Worm (Caenorhabditis elegans) whole organism, young adult: ENCODE measurements around the gene ketn-1.
A peak's percentile ranks its signal among the peaks of the same experiment; 100 is the strongest.

Experiments
- F23B12.7 ChIP-seq: sonication (generic microtip); optimal IDR thresholded peaks from 2 replicates; lab custom pipeline; 2017; ENCODE audit warnings: missing genetic modification characterization, mild to moderate bottlenecking, missing compliant biosample characterization, antibody characterized with exemption, moderate library complexity; ENCODE audit not compliant: insufficient read depth
- F33H1.4 ChIP-seq: fragments of 200-800 bp; sonication (Bioruptor generic); IDR thresholded peaks from 2 replicates; pipeline ENCODE4 v1.3.6; 2022; ENCODE audit warnings: missing genetic modification reagents, missing genetic modification characterization, missing compliant biosample characterization
- F55B11.4 ChIP-seq: sonication (generic microtip); optimal IDR thresholded peaks from 2 replicates; lab custom pipeline; 2016; ENCODE audit warnings: missing compliant biosample characterization, missing genetic modification characterization, borderline replicate concordance; ENCODE audit not compliant: insufficient read depth
- K12H6.12 ChIP-seq: fragments of 200-800 bp; sonication (Bioruptor generic); optimal IDR thresholded peaks from 2 replicates; lab custom pipeline; 2018; ENCODE audit warnings: mild to moderate bottlenecking, missing genetic modification characterization, missing compliant biosample characterization
- Y79H2A.3 ChIP-seq: fragments of 200-800 bp; sonication (Bioruptor generic); conservative IDR thresholded peaks from 2 replicates; pipeline ENCODE4 v1.3.6; 2022; ENCODE audit warnings: missing genetic modification reagents, missing genetic modification characterization, missing compliant biosample characterization
- akir-1 ChIP-seq: fragments of 200-800 bp; sonication (Bioruptor generic); optimal IDR thresholded peaks from 2 replicates; lab custom pipeline; 2018; ENCODE audit warnings: mild to moderate bottlenecking, missing genetic modification characterization, moderate library complexity, missing compliant biosample characterization
- attf-5 ChIP-seq: fragments of 200-800 bp; sonication (Bioruptor generic); optimal IDR thresholded peaks from 2 replicates; lab custom pipeline; 2018; ENCODE audit warnings: mild to moderate bottlenecking, missing genetic modification characterization, missing compliant biosample characterization
- cebp-1 ChIP-seq, 2 experiments: fragments of 200-800 bp in 1 of 2; sonication (Bioruptor generic) in 1 of 2; sonication (generic microtip) in 1 of 2; IDR thresholded peaks in 1 of 2; optimal IDR thresholded peaks in 1 of 2; 2 replicates each; pipeline versions ENCODE4 v1.3.6 to Lab custom; 2017 to 2022; ENCODE audit warnings: missing compliant biosample characterization in 2 of 2, missing genetic modification characterization in 2 of 2, mild to moderate bottlenecking in 1 of 2, missing genetic modification reagents in 1 of 2, moderate library complexity in 1 of 2
- ceh-100 ChIP-seq: fragments of 200-800 bp; sonication (Bioruptor generic); IDR thresholded peaks from 2 replicates; pipeline ENCODE4 v1.3.6; 2022; ENCODE audit warnings: missing genetic modification reagents, missing genetic modification characterization, missing compliant biosample characterization
- dpff-1 ChIP-seq: sonication (generic microtip); optimal IDR thresholded peaks from 2 replicates; lab custom pipeline; 2017; ENCODE audit warnings: mild to moderate bottlenecking, missing genetic modification characterization, missing compliant biosample characterization
- efl-1 ChIP-seq: fragments of 150-350 bp; optimal IDR thresholded peaks from 2 replicates; lab custom pipeline; 2014; ENCODE audit warnings: missing biosample characterization, missing genetic modification reagents, missing genetic modification characterization
- ekl-4 ChIP-seq: fragments of 200-800 bp; sonication (Bioruptor generic); IDR thresholded peaks from 2 replicates; pipeline ENCODE4 v1.3.6; 2022; ENCODE audit warnings: missing genetic modification reagents, missing genetic modification characterization, missing compliant biosample characterization
- ets-4 ChIP-seq: fragments of 200-800 bp; sonication (Bioruptor generic); optimal IDR thresholded peaks from 2 replicates; lab custom pipeline; 2018; ENCODE audit warnings: mild to moderate bottlenecking, missing genetic modification characterization, missing compliant biosample characterization
- hlh-26 ChIP-seq: fragments of 200-800 bp; sonication (Bioruptor generic); conservative IDR thresholded peaks from 2 replicates; pipeline ENCODE4 v1.3.6; 2022; ENCODE audit warnings: missing genetic modification reagents, missing genetic modification characterization, missing compliant biosample characterization
- hmg-1.2 ChIP-seq: fragments of 200-800 bp; sonication (Bioruptor generic); IDR thresholded peaks from 2 replicates; pipeline ENCODE4 v1.3.6; 2022; ENCODE audit warnings: missing genetic modification reagents, missing genetic modification characterization, missing compliant biosample characterization
- hsf-1 ChIP-seq: fragments of 200-800 bp; sonication (Bioruptor generic); IDR thresholded peaks from 2 replicates; pipeline ENCODE4 v1.3.6; 2022; ENCODE audit warnings: missing genetic modification reagents, missing genetic modification characterization, missing compliant biosample characterization
- lir-1 ChIP-seq: fragments of 200-800 bp; sonication (Bioruptor generic); conservative IDR thresholded peaks from 2 replicates; pipeline ENCODE4 v1.3.6; 2022; ENCODE audit warnings: missing genetic modification reagents, missing genetic modification characterization, missing compliant biosample characterization
- lsl-1 ChIP-seq: fragments of 200-800 bp; sonication (Bioruptor generic); optimal IDR thresholded peaks from 2 replicates; lab custom pipeline; 2018; ENCODE audit warnings: mild to moderate bottlenecking, missing genetic modification characterization, moderate library complexity, missing compliant biosample characterization
- mel-28 ChIP-seq: sonication (generic microtip); optimal IDR thresholded peaks from 2 replicates; lab custom pipeline; 2016; ENCODE audit warnings: borderline replicate concordance, mild to moderate bottlenecking, missing genetic modification characterization, missing compliant biosample characterization
- mxl-1 ChIP-seq: sonication (generic microtip); optimal IDR thresholded peaks from 2 replicates; lab custom pipeline; 2016; ENCODE audit warnings: missing genetic modification characterization, missing compliant biosample characterization
- nfyb-1 ChIP-seq: fragments of 200-800 bp; sonication (Bioruptor generic); IDR thresholded peaks from 2 replicates; pipeline ENCODE4 v1.3.6; 2022; ENCODE audit warnings: missing genetic modification reagents, missing genetic modification characterization, missing compliant biosample characterization
- rec-8 ChIP-seq, 2 experiments: sonication (generic microtip); optimal IDR thresholded peaks; 2 replicates each; lab custom pipeline; 2016; ENCODE audit warnings: mild to moderate bottlenecking in 2 of 2, missing genetic modification characterization in 2 of 2, missing genetic modification reagents in 2 of 2, missing genotype in 2 of 2, missing biosample characterization in 1 of 2, missing compliant biosample characterization in 1 of 2, moderate library complexity in 1 of 2
- snpc-1.3 ChIP-seq: sonication (generic microtip); optimal IDR thresholded peaks from 2 replicates; lab custom pipeline; 2017; ENCODE audit warnings: missing genetic modification characterization, mild to moderate bottlenecking, missing compliant biosample characterization, antibody characterized with exemption, moderate library complexity, missing genotype, missing genetic modification reagents; ENCODE audit not compliant: insufficient read depth
- snpc-3.4 ChIP-seq: sonication (generic microtip); optimal IDR thresholded peaks from 2 replicates; lab custom pipeline; 2017; ENCODE audit warnings: missing genetic modification characterization, mild to moderate bottlenecking, missing compliant biosample characterization, antibody characterized with exemption, moderate library complexity, missing genotype, missing genetic modification reagents
- snpc-4 ChIP-seq, 5 experiments: fragments of 150-350 bp in 1 of 5; sonication (generic microtip) in 4 of 5; optimal IDR thresholded peaks; 2 replicates each; lab custom pipeline; 2014 to 2018; ENCODE audit warnings: missing genetic modification characterization in 5 of 5, missing biosample characterization in 3 of 5, antibody characterized with exemption in 2 of 5, mild to moderate bottlenecking in 2 of 5, missing compliant biosample characterization in 2 of 5, missing genotype in 2 of 5, moderate library complexity in 2 of 5, missing genetic modification reagents in 1 of 5
- tbx-9 ChIP-seq: sonication (generic microtip); optimal IDR thresholded peaks from 2 replicates; lab custom pipeline; 2016; ENCODE audit warnings: borderline replicate concordance, missing genetic modification characterization, inconsistent platforms, missing compliant biosample characterization
- zfh-2 ChIP-seq: fragments of 200-800 bp; sonication (Bioruptor generic); conservative IDR thresholded peaks from 2 replicates; pipeline ENCODE4 v1.3.6; 2022; ENCODE audit warnings: missing genetic modification reagents, missing genetic modification characterization, missing compliant biosample characterization
- ztf-22 ChIP-seq: fragments of 200-800 bp; sonication (Bioruptor generic); optimal IDR thresholded peaks from 2 replicates; lab custom pipeline; 2018; ENCODE audit warnings: mild to moderate bottlenecking, missing genetic modification characterization, moderate library complexity, missing compliant biosample characterization
- ztf-26 ChIP-seq: sonication (generic microtip); optimal IDR thresholded peaks from 2 replicates; lab custom pipeline; 2017; ENCODE audit warnings: missing genetic modification characterization, missing compliant biosample characterization
- ztf-28 ChIP-seq: fragments of 200-800 bp; sonication (Bioruptor generic); IDR thresholded peaks from 2 replicates; pipeline ENCODE4 v1.3.6; 2022; ENCODE audit warnings: missing genetic modification reagents, missing genetic modification characterization, missing compliant biosample characterization

The ketn-1 gene

DNA sequence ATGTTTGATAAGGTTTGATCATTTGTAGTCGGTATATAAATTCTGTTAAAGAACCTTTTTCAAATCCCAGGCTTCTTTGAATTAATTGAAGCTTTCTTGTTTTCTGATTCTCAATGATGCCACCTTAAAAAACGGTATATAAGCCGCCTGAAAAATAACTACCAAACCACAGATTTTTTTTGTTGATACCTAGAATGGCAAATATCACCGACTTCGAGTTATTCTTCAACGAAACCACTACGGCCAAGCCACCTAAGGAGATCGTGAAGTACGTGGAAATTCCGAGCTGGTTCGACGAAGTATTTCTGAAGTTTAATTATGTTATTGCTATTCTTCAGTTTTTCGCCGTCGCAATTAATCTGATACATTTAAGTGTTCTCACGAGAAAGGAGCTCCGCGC lies 23.2 kb upstream of the ketn-1 start, which contains the start of gene srw-2:
Gene srw-2, plus strand, starts transcription at position 62 of the 400 bp plus-strand sequence.
- no peak for TF ChIP-seq mxl-1
- TF ChIP-seq lir-1 (GFP tag; lab: Robert Waterston, UW), result no peak
- TF ChIP-seq ceh-100 (GFP tag; lab: Robert Waterston, UW), result no peak
- TF ChIP-seq ets-4 (GFP tag; lab: Kevin White, UChicago), result no peak
- no peak for TF ChIP-seq Y79H2A.3
- no peak for TF ChIP-seq hsf-1 (GFP tag; lab: Robert Waterston, UW)
- no peak for TF ChIP-seq snpc-1.3 (tag; lab: Kevin White, UChicago)
- TF ChIP-seq efl-1 (GFP tag; lab: Kevin White, UChicago), result no peak
- TF ChIP-seq mel-28 (tag; lab: Kevin White, UChicago), result no peak
- no peak for TF ChIP-seq rec-8 (tag; optimal IDR thresholded peaks at IDR 0.05; lab: Kevin White, UChicago)

DNA sequence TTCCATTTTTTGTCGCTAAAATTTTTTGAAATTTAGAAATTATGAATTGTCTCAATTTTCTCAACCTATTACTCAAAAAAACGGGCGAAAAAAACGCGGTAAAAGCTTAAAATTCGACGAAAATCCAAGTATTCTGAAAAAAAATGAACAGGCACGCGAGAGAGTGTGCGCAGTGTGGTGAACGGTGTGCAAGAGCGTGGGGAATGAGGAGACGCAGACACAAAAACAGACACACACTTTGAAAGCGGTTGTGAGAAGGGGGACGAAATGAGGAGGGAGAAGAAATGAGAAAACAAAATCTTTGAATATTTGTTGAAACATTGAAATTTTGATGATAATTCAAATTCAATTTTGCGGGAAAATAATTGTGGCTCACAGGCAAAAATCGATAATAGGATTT lies 19.2 kb upstream of the ketn-1 start, which contains the start of gene T03D3.5:
Gene T03D3.5, minus strand, starts transcription at position 21 of the 400 bp plus-strand sequence.
- TF ChIP-seq hmg-1.2 (GFP tag; lab: Robert Waterston, UW), result peak; percentile 98
- no peak for TF ChIP-seq hlh-26
- TF ChIP-seq, all 124 proteins: peak for 1

DNA sequence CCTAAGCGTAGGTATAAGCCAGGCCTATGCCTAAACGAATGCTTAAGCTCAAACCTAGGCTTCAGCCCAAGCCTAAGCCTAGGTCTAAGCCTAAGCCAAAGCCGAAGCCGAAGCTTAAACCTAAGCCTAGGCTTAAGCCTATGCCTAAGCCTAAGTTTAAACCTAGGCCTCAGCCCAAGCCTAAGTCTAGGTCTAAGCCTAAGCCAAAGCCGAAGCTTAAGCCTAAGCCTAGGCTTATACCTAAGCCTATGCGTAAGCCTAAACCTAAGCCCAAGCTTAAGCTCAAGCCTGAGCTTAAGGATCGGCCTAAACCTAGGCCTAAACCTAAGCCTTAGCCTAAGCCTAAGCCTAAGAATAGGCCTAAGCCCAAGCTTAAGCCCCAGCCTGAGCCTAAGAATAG lies 18.3 kb upstream of the ketn-1 start:
- TF ChIP-seq ztf-22 (GFP tag; lab: Kevin White, UChicago), result no peak
- TF ChIP-seq cebp-1 (GFP tag; IDR thresholded peaks at IDR 0.05; lab: Robert Waterston, UW), result no peak
- no peak for TF ChIP-seq cebp-1 (tag; optimal IDR thresholded peaks at IDR 0.05; lab: Kevin White, UChicago)
- no peak for TF ChIP-seq snpc-3.4 (tag; lab: Kevin White, UChicago)
- TF ChIP-seq dpff-1 (tag; lab: Kevin White, UChicago), result no peak
- no peak for TF ChIP-seq hsf-1 (GFP tag; lab: Robert Waterston, UW)
- TF ChIP-seq F33H1.4 (GFP tag; lab: Robert Waterston, UW), result no peak
- no peak for TF ChIP-seq tbx-9
- no peak for TF ChIP-seq ztf-26 (tag; lab: Kevin White, UChicago)
- no peak for TF ChIP-seq lsl-1 (GFP tag; lab: Kevin White, UChicago)
- TF ChIP-seq attf-5 (GFP tag; lab: Kevin White, UChicago), result no peak
- no peak for TF ChIP-seq K12H6.12
- no peak for TF ChIP-seq ekl-4 (GFP tag; lab: Robert Waterston, UW)
- TF ChIP-seq, all 124 proteins: peak for 0

DNA sequence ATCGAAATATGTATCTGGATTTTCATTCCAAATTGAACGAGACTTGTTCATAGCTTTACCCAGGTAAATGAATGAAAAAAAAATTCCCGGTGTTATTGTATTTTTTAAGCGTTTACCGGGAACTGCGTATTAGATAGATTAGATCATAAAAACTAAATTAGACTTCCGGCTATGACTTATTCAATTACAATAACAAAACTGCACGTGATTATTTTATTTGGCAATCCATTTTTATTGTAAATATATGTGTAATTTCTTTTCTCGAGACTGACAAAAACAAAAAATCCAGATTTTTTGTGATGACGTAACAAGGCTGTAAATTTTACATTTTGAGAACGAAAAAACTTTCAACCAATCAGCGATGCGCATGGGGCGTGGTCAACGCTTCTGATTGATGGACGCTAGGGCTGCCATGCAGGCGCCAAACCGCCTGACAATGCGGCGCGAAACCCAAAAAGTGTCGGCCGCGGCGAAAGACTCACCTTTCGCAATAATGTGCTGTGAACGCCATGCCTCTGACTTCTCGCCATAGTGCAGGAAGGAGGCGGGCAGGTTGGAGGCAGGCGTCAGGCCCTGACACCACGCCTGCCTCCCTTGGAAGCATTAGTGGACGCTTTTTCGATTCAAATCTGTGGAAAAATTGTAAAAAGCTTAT lies 14.1 kb upstream of the ketn-1 start, which contains the start of gene srh-36:
Gene srh-36, minus strand, starts transcription at position 51 of the 655 bp plus-strand sequence.
- TF ChIP-seq akir-1 (GFP tag; lab: Kevin White, UChicago), result no peak
- peak; percentile 53; the same call in 1 of the 2 replicates for TF ChIP-seq nfyb-1 (GFP tag; lab: Robert Waterston, UW)
- TF ChIP-seq snpc-4 (GFP tag; optimal IDR thresholded peaks at IDR 0.05; lab: Kevin White, UChicago), result no peak
- peak in 1 of 4 experiments; percentile 53 for TF ChIP-seq snpc-4 (tag; optimal IDR thresholded peaks at IDR 0.05; lab: Kevin White, UChicago)
- TF ChIP-seq zfh-2 (GFP tag; lab: Robert Waterston, UW), result peak; percentile 81
- no peak for TF ChIP-seq F55B11.4 (tag; lab: Kevin White, UChicago)
- no peak for TF ChIP-seq attf-5 (GFP tag; lab: Kevin White, UChicago)
- TF ChIP-seq ztf-28 (GFP tag; lab: Robert Waterston, UW), result 0 out of 2 replicates have a peak, but pooled peaks have one; percentile 56
- TF ChIP-seq F23B12.7 (tag; lab: Kevin White, UChicago), result no peak
